4 worm cellular contexts compared by ENCODE assay signal in genomic region chrIV:10548546-10548945, ce11.
A peak's percentile ranks its signal among the peaks of the same experiment; 100 is the strongest.
TF ChIP-seq lines count a peak whose summit lies in the region.
"Not testable (repeated sequence)": the region's sequence is repeated elsewhere in the genome, so short reads cannot be mapped to it uniquely, and the experiment has no call there.

No protein-coding gene starts in this region.

TF ChIP-seq in whole organism, L4 larva, 104 proteins besides CTCF, POLR2A, EP300 and RAD21:
- TF ChIP-seq lim-7 (GFP tag; IDR thresholded peaks at IDR 0.05; lab: Robert Waterston, UW) (peak; percentile 70; the same call in 1 of the 2 replicates), vab-7 (GFP tag; IDR thresholded peaks at IDR 0.05; lab: Robert Waterston, UW) (peak; percentile 66), arid-1 (GFP tag; conservative IDR thresholded peaks at IDR 0.05; lab: Robert Waterston, UW) (0 out of 2 replicates have a peak, but pooled peaks have one; percentile 30), Y48G9A.11 (GFP tag; IDR thresholded peaks at IDR 0.05; lab: Robert Waterston, UW) (peak; percentile 62; the same call in 1 of the 2 replicates), dmd-8 (GFP tag; IDR thresholded peaks at IDR 0.05; lab: Robert Waterston, UW) (0 out of 2 replicates have a peak, but pooled peaks have one; percentile 52)

TF ChIP-seq in whole organism, early embryonic, 17 proteins besides CTCF, POLR2A, EP300 and RAD21:
- TF ChIP-seq flt-1 (GFP tag; IDR thresholded peaks at IDR 0.05; lab: Robert Waterston, UW) (peak; percentile 70), tbx-11 (GFP tag; IDR thresholded peaks at IDR 0.05; lab: Robert Waterston, UW) (0 out of 2 replicates have a peak, but pooled peaks have one; percentile 33), tbx-37 (GFP tag; conservative IDR thresholded peaks at IDR 0.05; lab: Robert Waterston, UW) (0 out of 2 replicates have a peak, but pooled peaks have one; percentile 10)

TF ChIP-seq in whole organism, midembryonic, 9 proteins besides CTCF, POLR2A, EP300 and RAD21:
- TF ChIP-seq tab-1 (GFP tag; IDR thresholded peaks at IDR 0.05; lab: Robert Waterston, UW): 0 out of 2 replicates have a peak, but pooled peaks have one; percentile 53
- TF ChIP-seq ref-1 (GFP tag; conservative IDR thresholded peaks at IDR 0.05; lab: Robert Waterston, UW): peak; percentile 62

TF ChIP-seq in whole organism, young adult, 124 proteins besides CTCF, POLR2A, EP300 and RAD21:
- not testable (repeated sequence) for TF ChIP-seq rpc-1 (optimal IDR thresholded peaks at IDR 0.05; lab: Kevin White, UChicago)
- peak; percentile 52 for TF ChIP-seq rpc-1 (tag; optimal IDR thresholded peaks at IDR 0.05; lab: Kevin White, UChicago)
- peak; percentile 71; the same call in 1 of the 2 replicates for TF ChIP-seq lin-26 (GFP tag; IDR thresholded peaks at IDR 0.05; lab: Robert Waterston, UW)
- TF ChIP-seq ceh-40 (GFP tag; IDR thresholded peaks at IDR 0.05; lab: Robert Waterston, UW): 0 out of 2 replicates have a peak, but pooled peaks have one; percentile 31
- TF ChIP-seq dox-1 (GFP tag; IDR thresholded peaks at IDR 0.05; lab: Robert Waterston, UW): 0 out of 2 replicates have a peak, but pooled peaks have one; percentile 44
- 0 out of 2 replicates have a peak, but pooled peaks have one; percentile 17 for TF ChIP-seq rcor-1 (GFP tag; IDR thresholded peaks at IDR 0.05; lab: Robert Waterston, UW)
- TF ChIP-seq tbp1 (GFP tag; optimal IDR thresholded peaks at IDR 0.05; lab: Kevin White, UChicago): peak; percentile 70
- TF ChIP-seq B0261.1 (tag; optimal IDR thresholded peaks at IDR 0.05; lab: Kevin White, UChicago): peak; percentile 47
- 0 out of 2 replicates have a peak, but pooled peaks have one; percentile 25 for TF ChIP-seq hmg-1.2 (GFP tag; IDR thresholded peaks at IDR 0.05; lab: Robert Waterston, UW)
TF ChIP-seq in whole organism, young adult: peak in this region for 8; not testable (repeated sequence) for 116.
